Fruit fly (Drosophila melanogaster): ENCODE data around the gene Octbeta2R.
"Not testable (repeated sequence)": the region's sequence is repeated elsewhere in the genome, so short reads cannot be mapped to it uniquely, and the experiment has no call there.

Gene Octbeta2R

DNA sequence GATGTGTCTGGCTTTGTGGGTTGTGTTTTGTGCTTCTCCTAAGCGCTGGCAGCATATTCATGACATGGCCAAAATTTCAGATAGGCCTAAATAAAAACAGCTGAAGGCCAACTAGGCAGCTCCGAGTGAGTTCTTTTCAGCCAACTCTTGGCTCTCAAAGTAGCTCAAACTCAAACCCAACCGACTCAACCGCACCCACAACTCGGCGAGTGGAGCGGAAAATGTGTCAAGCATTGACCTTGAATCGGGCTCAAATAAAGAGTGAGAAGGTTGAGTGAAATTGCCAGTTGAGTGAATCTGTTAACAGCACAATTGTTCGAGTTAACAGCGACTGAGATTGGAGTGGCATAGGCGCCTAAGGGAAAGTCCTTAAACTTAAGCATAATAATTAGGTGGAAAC, 16.4 kb upstream of the Octbeta2R start:
- no peak for TF ChIP-seq noc (tag; optimal IDR thresholded peaks at IDR 0.05)

dm6 chr3R:12595890-12596215, 328 bp upstream of the Octbeta2R start:
- no peak for TF ChIP-seq noc (tag; optimal IDR thresholded peaks at IDR 0.05)

DNA sequence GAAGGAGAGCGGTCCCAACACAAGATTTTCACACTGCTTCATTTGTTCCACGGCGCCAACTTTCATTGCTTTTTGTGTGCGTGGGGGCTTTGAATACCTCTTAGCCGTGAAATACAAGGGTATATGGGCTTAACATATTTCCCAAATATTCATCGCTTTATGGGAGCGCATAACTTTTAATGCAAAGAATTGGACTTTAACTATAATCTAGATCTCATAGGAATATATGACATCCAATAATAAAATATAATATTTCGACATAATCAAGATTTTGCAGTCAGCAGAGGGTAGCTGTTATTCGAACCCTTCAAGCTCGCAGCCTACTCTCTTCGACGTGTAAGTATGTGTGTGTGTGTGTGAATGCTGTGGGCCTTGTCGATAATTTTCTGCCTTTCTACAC, 3.9 kb downstream of the Octbeta2R start:
- no peak for TF ChIP-seq noc (tag; optimal IDR thresholded peaks at IDR 0.05)

- no peak for TF ChIP-seq noc (tag; optimal IDR thresholded peaks at IDR 0.05)
These were observed 26.8 kb downstream of the Octbeta2R start for dm6 chr3R:12568765-12569164.

- peak; percentile 62 for TF ChIP-seq noc (tag; optimal IDR thresholded peaks at IDR 0.05)
These were observed 33.5 kb downstream of the Octbeta2R start for dm6 chr3R:12562026-12562425.

DNA sequence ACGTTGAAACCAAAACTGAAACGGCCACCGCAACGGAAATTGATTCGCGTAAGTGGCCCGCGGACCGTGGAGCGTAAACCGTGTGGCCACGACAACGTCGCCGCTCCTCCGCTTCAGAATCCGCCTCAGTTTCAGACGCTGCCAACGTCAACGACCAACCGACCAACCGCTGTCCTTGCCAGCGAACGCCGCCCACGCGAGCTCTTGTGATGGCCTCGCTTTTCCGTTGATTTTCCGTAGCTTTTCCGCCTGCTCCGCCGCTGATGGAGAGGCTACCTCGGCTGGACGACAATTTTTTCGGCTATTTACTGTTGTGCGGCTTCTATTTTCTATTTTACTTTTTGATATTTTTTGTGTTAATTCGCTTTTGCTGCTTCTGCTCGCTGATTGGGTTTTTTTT, 34.4 kb downstream of the Octbeta2R start:
- no peak for TF ChIP-seq noc (tag; optimal IDR thresholded peaks at IDR 0.05)

- no peak for TF ChIP-seq noc (tag; optimal IDR thresholded peaks at IDR 0.05)
These were observed 47.3 kb downstream of the Octbeta2R start, which contains the start of gene Octbeta3R for dm6 chr3R:12548229-12548628. Gene Octbeta3R (minus strand): TSS chr3R:12548229.

DNA sequence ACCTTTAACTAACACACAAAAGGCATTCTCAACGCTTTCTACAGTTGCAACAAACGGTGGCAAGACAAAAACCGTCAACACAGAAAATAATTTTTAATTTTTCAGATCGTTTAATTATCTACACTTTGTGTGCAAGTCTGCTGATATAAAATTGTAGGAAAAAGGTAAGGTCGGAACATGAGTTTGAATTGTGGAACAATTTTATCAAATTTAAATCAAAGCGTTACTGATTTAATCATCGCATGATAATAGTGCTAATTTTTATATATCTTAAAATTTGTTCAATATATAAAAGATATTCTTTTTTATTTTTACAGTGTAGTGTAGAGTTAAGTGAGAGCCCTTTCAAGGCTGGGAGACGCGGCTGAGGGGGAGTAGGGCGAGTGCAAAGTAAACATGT, 52.6 kb downstream of the Octbeta2R start:
- no peak for TF ChIP-seq noc (tag; optimal IDR thresholded peaks at IDR 0.05)

- TF ChIP-seq noc (tag; optimal IDR thresholded peaks at IDR 0.05): no peak
These were observed 69.6 kb downstream of the Octbeta2R start, which contains the start of gene Hug for dm6 chr3R:12525888-12526287. Gene Hug (plus strand): TSS chr3R:12526188.

dm6 chr3R:12514997-12515396, 80.5 kb downstream of the Octbeta2R start:
- no peak for TF ChIP-seq noc (tag; optimal IDR thresholded peaks at IDR 0.05)

DNA sequence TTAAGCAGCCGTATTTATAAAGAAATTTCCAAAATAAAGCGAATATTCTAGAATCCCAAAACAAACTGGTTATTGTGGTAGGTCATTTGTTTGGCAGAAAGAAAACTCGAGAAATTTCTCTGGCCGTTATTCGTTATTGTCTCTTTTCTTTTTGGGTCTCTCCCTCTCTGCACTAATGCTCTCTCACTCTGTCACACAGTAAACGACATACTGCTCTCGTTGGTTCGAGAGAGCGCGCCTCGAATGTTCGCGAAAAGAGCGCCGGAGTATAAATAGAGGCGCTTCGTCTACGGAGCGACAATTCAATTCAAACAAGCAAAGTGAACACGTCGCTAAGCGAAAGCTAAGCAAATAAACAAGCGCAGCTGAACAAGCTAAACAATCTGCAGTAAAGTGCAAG, 86.7 kb downstream of the Octbeta2R start, which contains the start of gene Hsp70Bc:
TSS of gene Hsp70Bc (plus strand) at position 301 of the 400 bp plus-strand sequence.
- TF ChIP-seq noc (tag; optimal IDR thresholded peaks at IDR 0.05): not testable (repeated sequence)

dm6 chr3R:12505493-12505892, 90.0 kb downstream of the Octbeta2R start, which contains the start of gene Hsp70Bb:
Gene Hsp70Bb (plus strand): TSS chr3R:12505793.
- not testable (repeated sequence) for TF ChIP-seq noc (tag; optimal IDR thresholded peaks at IDR 0.05)

- not testable (repeated sequence) for TF ChIP-seq noc (tag; optimal IDR thresholded peaks at IDR 0.05)
These were observed 93.3 kb downstream of the Octbeta2R start, which contains the start of gene Hsp70Bbb for dm6 chr3R:12502210-12502609. Gene Hsp70Bbb (plus strand): TSS chr3R:12502510.
